Worm (Caenorhabditis elegans): ENCODE data around the gene marc-5.
"Not testable (repeated sequence)": the region's sequence is repeated elsewhere in the genome, so short reads cannot be mapped to it uniquely, and the experiment has no call there.

The marc-5 gene

DNA sequence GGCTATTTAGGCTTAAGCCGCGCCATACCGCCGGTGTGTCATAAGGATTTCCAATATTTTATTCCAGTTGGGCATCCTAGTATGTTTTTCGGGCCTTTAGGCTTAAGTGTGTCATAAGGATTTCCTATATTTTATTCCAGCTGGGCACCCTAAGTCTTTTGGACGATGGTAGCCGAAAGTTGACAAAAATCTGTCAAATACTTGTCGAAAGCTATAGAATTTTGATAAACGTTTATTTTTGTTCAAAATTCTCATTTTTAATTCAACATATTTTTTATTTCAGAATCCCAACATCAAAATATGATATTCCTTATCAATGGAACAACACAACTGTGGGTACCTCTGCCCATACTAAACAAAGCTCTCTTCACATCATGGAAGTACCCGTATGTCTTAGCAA lies 60.8 kb downstream of the marc-5 start, which contains the start of gene sre-49:
TSS of gene sre-49 (plus strand) at position 301 of the 400 bp plus-strand sequence.
- TF ChIP-seq nhr-179 (tag; optimal IDR thresholded peaks at IDR 0.05); ztf-18 (tag; optimal IDR thresholded peaks at IDR 0.05); tbp1 (GFP tag; optimal IDR thresholded peaks at IDR 0.05): not testable (repeated sequence)

DNA sequence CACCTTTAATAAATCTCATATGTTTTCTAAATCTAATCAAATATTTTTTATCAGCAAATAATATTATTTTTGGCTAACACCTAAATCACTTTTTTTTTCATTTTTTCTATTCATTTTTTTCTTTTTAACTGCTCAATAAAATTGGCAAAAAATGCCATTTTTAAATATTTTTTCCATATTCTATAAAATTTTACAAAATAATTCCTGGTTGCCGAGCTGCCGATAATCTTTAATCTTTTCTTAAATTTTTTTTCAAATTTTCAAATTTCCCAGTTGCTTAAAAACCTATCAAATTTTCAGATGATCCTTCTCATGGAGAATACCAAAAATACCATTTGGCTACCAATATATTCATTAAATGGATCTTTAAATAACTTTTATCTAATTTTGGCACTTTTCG lies 67.8 kb downstream of the marc-5 start, which contains the start of gene sre-51:
TSS of gene sre-51 (plus strand) at position 301 of the 400 bp plus-strand sequence.
- TF ChIP-seq lin-26 (GFP tag; IDR thresholded peaks at IDR 0.05) = no peak
- TF ChIP-seq F39B2.1 (GFP tag; IDR thresholded peaks at IDR 0.05) = no peak
- no peak for TF ChIP-seq fkh-3 (tag; optimal IDR thresholded peaks at IDR 0.05)
- no peak for TF ChIP-seq atf-7 (tag; optimal IDR thresholded peaks at IDR 0.05)
- TF ChIP-seq lin-40 (tag; optimal IDR thresholded peaks at IDR 0.05) = no peak
- TF ChIP-seq efl-1 (GFP tag; optimal IDR thresholded peaks at IDR 0.05) = no peak
- no peak for TF ChIP-seq egl-44 (GFP tag; IDR thresholded peaks at IDR 0.05)
- no peak for TF ChIP-seq dpff-1 (tag; optimal IDR thresholded peaks at IDR 0.05)
- TF ChIP-seq egrh-3 (GFP tag; IDR thresholded peaks at IDR 0.05) = no peak
- TF ChIP-seq F22D6.2 (tag; optimal IDR thresholded peaks at IDR 0.05) = no peak
- no peak for TF ChIP-seq Y79H2A.3 (GFP tag; conservative IDR thresholded peaks at IDR 0.05)
- no peak for TF ChIP-seq chd-7 (tag; optimal IDR thresholded peaks at IDR 0.05)
- no peak for TF ChIP-seq hmg-20 (GFP tag; IDR thresholded peaks at IDR 0.05)

DNA sequence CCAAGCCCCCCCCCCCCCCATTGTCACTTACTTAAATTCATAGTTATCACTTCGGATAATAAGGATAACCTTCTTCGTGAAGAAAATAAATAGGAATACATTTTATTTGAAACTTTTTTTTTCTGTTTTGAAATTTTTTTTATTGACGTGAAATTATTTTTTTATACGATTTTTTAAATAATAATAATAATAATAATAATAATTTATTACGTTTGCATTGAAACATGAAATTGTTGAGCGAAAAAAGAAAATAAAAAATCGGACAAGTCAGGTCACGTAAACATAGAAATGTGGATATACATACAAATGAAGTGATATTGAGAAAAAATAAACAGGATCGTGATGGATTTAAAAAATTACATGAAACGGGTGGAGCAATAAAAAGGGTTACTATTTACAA lies 69.7 kb downstream of the marc-5 start, which contains the start of gene C50E10.2:
TSS of gene C50E10.2 (minus strand) at position 101 of the 400 bp plus-strand sequence.
- TF ChIP-seq lsy-27 (tag; optimal IDR thresholded peaks at IDR 0.05; ENCODE audit: borderline replicate concordance, insufficient read depth) = no peak
- TF ChIP-seq attf-5 (GFP tag; optimal IDR thresholded peaks at IDR 0.05) = no peak
- TF ChIP-seq F55B11.4 (tag; optimal IDR thresholded peaks at IDR 0.05; ENCODE audit: borderline replicate concordance, insufficient read depth) = no peak
- no peak for TF ChIP-seq F22D6.2 (tag; optimal IDR thresholded peaks at IDR 0.05)
- TF ChIP-seq him-1 (tag; optimal IDR thresholded peaks at IDR 0.05) = no peak
- TF ChIP-seq rpc-1 (optimal IDR thresholded peaks at IDR 0.05) = no peak
- no peak for TF ChIP-seq rpc-1 (tag; optimal IDR thresholded peaks at IDR 0.05)
- TF ChIP-seq Y95B8A.8 (GFP tag; IDR thresholded peaks at IDR 0.05) = no peak
- no peak for TF ChIP-seq ceh-27 (GFP tag; optimal IDR thresholded peaks at IDR 0.05)
- no peak for TF ChIP-seq lir-1 (GFP tag; conservative IDR thresholded peaks at IDR 0.05)

Measured in whole organism, young adult.